Worm (Caenorhabditis elegans): ENCODE measurements around the gene srh-300.

ce11 chrV:17845370-17845967, 23.6 kb downstream of the srh-300 start:
- TF ChIP-seq flt-1 (GFP tag; IDR thresholded peaks at IDR 0.05) (no peak), ref-1 (GFP tag; conservative IDR thresholded peaks at IDR 0.05) (no peak), tab-1 (GFP tag; IDR thresholded peaks at IDR 0.05) (no peak), med-1 (GFP tag; optimal IDR thresholded peaks at IDR 0.05; ENCODE audit: insufficient read depth) (no peak), klf-2 (GFP tag; conservative IDR thresholded peaks at IDR 0.05) (no peak), T22C8.4 (GFP tag; IDR thresholded peaks at IDR 0.05) (no peak), cog-1 (tag; optimal IDR thresholded peaks at IDR 0.05) (no peak), ztf-23 (GFP tag; IDR thresholded peaks at IDR 0.05) (no peak), ztf-29 (GFP tag; IDR thresholded peaks at IDR 0.05) (no peak)
